Worm (Caenorhabditis elegans): ENCODE data around the gene idpa-2.
A peak's percentile ranks its signal among the peaks of the same experiment; 100 is the strongest.

Gene idpa-2

DNA sequence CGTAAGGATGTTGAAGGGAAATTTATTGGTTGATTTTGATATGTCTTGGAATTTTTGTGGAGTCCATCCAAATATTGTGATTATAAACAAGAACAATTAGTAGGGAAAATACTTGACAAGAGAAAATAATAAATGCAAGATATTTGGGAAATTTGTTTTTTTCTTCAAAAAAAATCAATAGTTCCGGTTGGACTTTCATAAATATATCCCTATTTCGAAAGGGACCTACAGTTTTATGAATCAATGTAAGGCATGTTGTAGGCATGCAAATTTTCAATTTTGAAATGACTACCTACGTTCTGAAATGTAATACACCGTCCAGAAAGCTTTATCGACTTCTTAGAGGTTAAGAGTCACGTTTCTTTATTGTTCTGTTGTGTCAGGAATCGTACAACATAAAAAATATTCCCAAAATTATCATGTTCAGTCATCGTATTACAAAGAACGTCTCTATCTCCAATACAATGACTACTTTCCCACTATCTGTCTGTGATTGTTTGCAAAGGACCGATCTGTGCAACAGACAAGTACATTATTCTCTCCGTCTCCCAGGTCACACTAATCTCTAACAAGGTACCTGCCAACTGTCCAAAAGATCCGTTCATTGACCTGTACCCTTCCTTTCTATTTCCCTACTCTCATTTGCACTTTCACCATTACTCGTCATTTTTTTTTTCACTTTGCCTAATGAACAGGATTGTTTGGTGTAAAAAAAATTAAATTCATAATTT, 2.5 kb downstream of the idpa-2 start, which contains the start of gene F07H5.13 (continued):
- peak; percentile 43 for TF ChIP-seq nhr-25 (tag; optimal IDR thresholded peaks at IDR 0.05; ENCODE audit: borderline replicate concordance, insufficient read depth)
- peak in 1 of 2 experiments; percentile 35 for TF ChIP-seq hif-1 (tag; optimal IDR thresholded peaks at IDR 0.05)
- TF ChIP-seq nhr-48 (tag; optimal IDR thresholded peaks at IDR 0.05) = peak; percentile 39
- TF ChIP-seq rbr-2 (tag; optimal IDR thresholded peaks at IDR 0.05) = peak; percentile 33
- no peak for TF ChIP-seq aha-1 (tag)
- no peak for TF ChIP-seq F37D6.2 (tag; optimal IDR thresholded peaks at IDR 0.05)
- TF ChIP-seq hmg-1.1 (GFP tag; IDR thresholded peaks at IDR 0.05) = 0 out of 2 replicates have a peak, but pooled peaks have one; percentile 42
- TF ChIP-seq duxl-1 (tag; optimal IDR thresholded peaks at IDR 0.05; ENCODE audit: poor library complexity) = peak; percentile 30
- peak; percentile 37 for TF ChIP-seq mes-2 (tag; optimal IDR thresholded peaks at IDR 0.05; ENCODE audit: poor library complexity, severe bottlenecking)
- no peak for TF ChIP-seq pha-4 (GFP tag; IDR thresholded peaks at IDR 0.05)
- TF ChIP-seq pha-4 (tag; optimal IDR thresholded peaks at IDR 0.05) = no peak
- TF ChIP-seq fkh-10 (GFP tag; optimal IDR thresholded peaks at IDR 0.05) = no peak
- 0 out of 2 replicates have a peak, but pooled peaks have one; percentile 9 for TF ChIP-seq snpc-1.2 (GFP tag; IDR thresholded peaks at IDR 0.05)
- no peak for TF ChIP-seq ztf-7 (tag; optimal IDR thresholded peaks at IDR 0.05)
- no peak for TF ChIP-seq ces-1 (GFP tag; optimal IDR thresholded peaks at IDR 0.05)
- peak; percentile 16 for TF ChIP-seq ama-1 (optimal IDR thresholded peaks at IDR 0.05)
- peak; percentile 76 for TF ChIP-seq dve-1 (tag; optimal IDR thresholded peaks at IDR 0.05; ENCODE audit: insufficient read depth)
- peak; percentile 35 for TF ChIP-seq nhr-6 (tag; optimal IDR thresholded peaks at IDR 0.05)
- peak; percentile 24 for TF ChIP-seq spr-1 (tag; optimal IDR thresholded peaks at IDR 0.05)
- TF ChIP-seq jun-1 (tag; optimal IDR thresholded peaks at IDR 0.05) = no peak
- no peak for TF ChIP-seq zip-11 (GFP tag; IDR thresholded peaks at IDR 0.05)
- TF ChIP-seq daf-12 (tag; optimal IDR thresholded peaks at IDR 0.05) = no peak
- TF ChIP-seq php-3 (GFP tag; IDR thresholded peaks at IDR 0.05) = 0 out of 2 replicates have a peak, but pooled peaks have one; percentile 12
- peak; percentile 56 for TF ChIP-seq nhr-77 (tag; optimal IDR thresholded peaks at IDR 0.05)
- no peak for TF ChIP-seq lin-15B (tag; optimal IDR thresholded peaks at IDR 0.05)
- no peak for TF ChIP-seq lir-3 (tag; optimal IDR thresholded peaks at IDR 0.05)
- no peak for TF ChIP-seq snpc-4 (tag; optimal IDR thresholded peaks at IDR 0.05)
- no peak for TF ChIP-seq mxl-2 (GFP tag; conservative IDR thresholded peaks at IDR 0.05)
- TF ChIP-seq Y75B8A.6 (GFP tag; IDR thresholded peaks at IDR 0.05) = no peak
- TF ChIP-seq spr-3 (GFP tag; optimal IDR thresholded peaks at IDR 0.05) = peak; percentile 6
- no peak for TF ChIP-seq ZK546.5 (tag; optimal IDR thresholded peaks at IDR 0.05)
- TF ChIP-seq mxl-3 (GFP tag; optimal IDR thresholded peaks at IDR 0.05) = no peak
- no peak for TF ChIP-seq unc-39 (tag; optimal IDR thresholded peaks at IDR 0.05)
- no peak for TF ChIP-seq egl-27 (tag; optimal IDR thresholded peaks at IDR 0.05)
- TF ChIP-seq skn-1 (tag; optimal IDR thresholded peaks at IDR 0.05) = no peak
- no peak for TF ChIP-seq D1046.2 (GFP tag; IDR thresholded peaks at IDR 0.05)
- TF ChIP-seq nhr-111 (GFP tag; optimal IDR thresholded peaks at IDR 0.05) = no peak
- TF ChIP-seq F44E2.7 (GFP tag; IDR thresholded peaks at IDR 0.05) = 0 out of 2 replicates have a peak, but pooled peaks have one; percentile 9
- TF ChIP-seq ceh-28 (tag; optimal IDR thresholded peaks at IDR 0.05) = no peak
- TF ChIP-seq nhr-11 (tag; optimal IDR thresholded peaks at IDR 0.05) = peak; percentile 35
- peak; percentile 21 for TF ChIP-seq hlh-11 (tag; optimal IDR thresholded peaks at IDR 0.05)

- TF ChIP-seq hif-1 (tag; optimal IDR thresholded peaks at IDR 0.05) (no peak), dve-1 (tag; optimal IDR thresholded peaks at IDR 0.05; ENCODE audit: insufficient read depth) (peak; percentile 25)
Observed at ce11 chrII:8788752-8789151, 3.8 kb downstream of the idpa-2 start.

Measured in whole organism, L4 larva.